Fruit fly (Drosophila melanogaster): ENCODE measurements around the gene Cad87A.

Cad87A gene

DNA sequence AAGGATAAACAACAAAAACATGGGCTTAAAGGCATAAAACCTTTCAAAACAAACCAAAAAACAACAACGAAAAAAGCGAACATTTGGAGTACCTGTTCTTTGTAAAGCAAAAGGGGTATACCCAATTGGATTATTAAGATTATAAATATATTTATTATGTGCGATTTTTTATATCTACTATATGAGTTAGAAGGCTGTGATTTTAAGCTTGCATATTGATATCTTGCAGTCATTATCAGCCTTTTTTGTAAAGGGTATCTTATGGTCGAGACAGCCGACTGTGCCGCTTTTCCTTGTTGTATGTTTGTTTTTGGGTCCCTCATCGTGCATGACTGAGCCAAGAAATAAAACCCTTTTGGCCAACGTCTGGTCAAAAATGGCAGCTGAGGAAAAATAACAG lies 76.2 kb downstream of the Cad87A start (continued):
- TF ChIP-seq CG11504 (tag; optimal IDR thresholded peaks at IDR 0.05) = peak; percentile 77
- peak; percentile 70; the same call in 1 of the 3 replicates for TF ChIP-seq CG11456 (GFP tag; IDR thresholded peaks at IDR 0.05)
- 0 out of 2 replicates have a peak, but pooled peaks have one; percentile 21 for TF ChIP-seq CG14014 (GFP tag; IDR thresholded peaks at IDR 0.05)
- TF ChIP-seq CG17829 (tag; optimal IDR thresholded peaks at IDR 0.05) = peak; percentile 39
- no peak for TF ChIP-seq Lpt (GFP tag; optimal IDR thresholded peaks at IDR 0.05)
- 0 out of 3 replicates have a peak, but pooled peaks have one; percentile 30 for TF ChIP-seq Optix (GFP tag; IDR thresholded peaks at IDR 0.05)
- TF ChIP-seq nmo (GFP tag; optimal IDR thresholded peaks at IDR 0.05) = peak; percentile 13
- no peak for TF ChIP-seq crol (GFP tag; IDR thresholded peaks at IDR 0.05)
- no peak for TF ChIP-seq corto (GFP tag; optimal IDR thresholded peaks at IDR 0.05)
- 0 out of 3 replicates have a peak, but pooled peaks have one; percentile 24 for TF ChIP-seq CG11093 (GFP tag; IDR thresholded peaks at IDR 0.05)
- peak; percentile 47 for TF ChIP-seq CG10267 (tag; optimal IDR thresholded peaks at IDR 0.05)
- TF ChIP-seq CG10654 (GFP tag; optimal IDR thresholded peaks at IDR 0.05) = peak; percentile 17
- TF ChIP-seq tap (tag; optimal IDR thresholded peaks at IDR 0.05) = peak; percentile 6
- TF ChIP-seq vvl (GFP tag; IDR thresholded peaks at IDR 0.05) = peak; percentile 62
- TF ChIP-seq tin (GFP tag; optimal IDR thresholded peaks at IDR 0.05) = peak; percentile 42
- peak; percentile 57 for TF ChIP-seq CG6813 (GFP tag; optimal IDR thresholded peaks at IDR 0.05)
- TF ChIP-seq Asciz (GFP tag; optimal IDR thresholded peaks at IDR 0.05) = peak; percentile 59
- TF ChIP-seq CG32532 (GFP tag; IDR thresholded peaks at IDR 0.05) = peak; percentile 75
- TF ChIP-seq danr (GFP tag; IDR thresholded peaks at IDR 0.05) = no peak
- TF ChIP-seq NC2α (GFP tag; optimal IDR thresholded peaks at IDR 0.05) = no peak
- TF ChIP-seq CG34422 (GFP tag; IDR thresholded peaks at IDR 0.05) = peak; percentile 48; the same call in 1 of the 3 replicates
- TF ChIP-seq Doc2 (GFP tag; IDR thresholded peaks at IDR 0.05) = 0 out of 2 replicates have a peak, but pooled peaks have one; percentile 23
- peak; percentile 29; the same call in 1 of the 2 replicates for TF ChIP-seq CG31224 (GFP tag; IDR thresholded peaks at IDR 0.05)
- peak; percentile 53 for TF ChIP-seq sisA (GFP tag; IDR thresholded peaks at IDR 0.05)
- no peak for TF ChIP-seq CG9797 (GFP tag; optimal IDR thresholded peaks at IDR 0.05)
- TF ChIP-seq sens (GFP tag) = peak; percentile 84
- peak; percentile 20 for TF ChIP-seq CG5180 (GFP tag; optimal IDR thresholded peaks at IDR 0.05)
- TF ChIP-seq Max (GFP tag; optimal IDR thresholded peaks at IDR 0.05) = peak; percentile 32
- peak in 1 of 2 experiments; percentile 24 for TF ChIP-seq bsh (GFP tag; optimal IDR thresholded peaks at IDR 0.05)
- TF ChIP-seq CG8765 (GFP tag; IDR thresholded peaks at IDR 0.05) = no peak
- 0 out of 2 replicates have a peak, but pooled peaks have one; percentile 13 for TF ChIP-seq ttk (GFP tag; IDR thresholded peaks at IDR 0.05)
- peak; percentile 45; the same call in 1 of the 3 replicates for TF ChIP-seq CG11695 (GFP tag; IDR thresholded peaks at IDR 0.05)
- TF ChIP-seq CG17361 (GFP tag; IDR thresholded peaks at IDR 0.05) = peak; percentile 51; the same call in 1 of the 3 replicates
- no peak for TF ChIP-seq emc (GFP tag; optimal IDR thresholded peaks at IDR 0.05)
- peak; percentile 32; the same call in 1 of the 3 replicates for TF ChIP-seq otp (GFP tag; IDR thresholded peaks at IDR 0.05)
- peak; percentile 62; the same call in 1 of the 2 replicates for TF ChIP-seq Ada2b (GFP tag; IDR thresholded peaks at IDR 0.05)
- no peak for TF ChIP-seq Eip74EF (GFP tag; optimal IDR thresholded peaks at IDR 0.05)
- TF ChIP-seq dmrt99B (tag; optimal IDR thresholded peaks at IDR 0.05) = peak; percentile 70
- peak; percentile 50; the same call in 1 of the 3 replicates for TF ChIP-seq zfh1 (GFP tag; IDR thresholded peaks at IDR 0.05)
- peak; percentile 59 for TF ChIP-seq Meics (GFP tag; optimal IDR thresholded peaks at IDR 0.05)
- TF ChIP-seq prd (optimal IDR thresholded peaks at IDR 0.05) = no peak
- TF ChIP-seq prd (GFP tag; IDR thresholded peaks at IDR 0.05) = peak; percentile 83
- peak; percentile 66 for TF ChIP-seq CG4424 (GFP tag; optimal IDR thresholded peaks at IDR 0.05)
- TF ChIP-seq CG9817 (tag; optimal IDR thresholded peaks at IDR 0.05) = peak; percentile 14
- TF ChIP-seq CG11560 (tag; IDR thresholded peaks at IDR 0.05) = no peak
- peak; percentile 29 for TF ChIP-seq dmrt11E (tag; optimal IDR thresholded peaks at IDR 0.05)
- peak; percentile 24 for TF ChIP-seq CG13424 (tag; optimal IDR thresholded peaks at IDR 0.05)
- TF ChIP-seq CG6175 (GFP tag; IDR thresholded peaks at IDR 0.05) = no peak

Data from whole organism, embryonic.